Fruit fly (Drosophila melanogaster) ovary, adult (tissue): ENCODE results near the gene Gal.

ENCODE experiments used
- CG17801 ChIP-seq: fragments of 200-800 bp; optimal IDR thresholded peaks from 2 replicates; lab custom pipeline; 2019; ENCODE audit warnings: missing biosample characterization, mild to moderate bottlenecking, missing genetic modification characterization, moderate library complexity; ENCODE audit not compliant: partially characterized antibody

Gene Gal

DNA sequence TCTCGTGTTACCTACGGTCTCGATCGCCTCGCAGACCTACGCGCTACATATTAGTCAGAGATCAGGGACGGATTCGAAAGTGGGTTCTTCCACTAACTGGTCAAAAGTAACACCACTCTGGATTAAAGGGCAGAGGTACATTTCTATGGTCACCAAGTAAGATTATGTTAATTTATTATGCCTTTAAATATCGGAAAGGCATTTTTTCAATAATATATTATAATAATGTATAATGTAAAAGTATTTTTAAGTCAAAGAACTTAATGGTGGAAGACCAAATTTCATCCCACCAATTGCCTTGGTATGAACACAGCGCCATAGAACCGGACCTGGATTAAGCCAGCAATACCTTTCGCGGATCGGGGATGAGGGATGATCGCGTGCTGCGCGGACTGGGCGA, 16.2 kb upstream of the Gal start:
- TF ChIP-seq CG17801 = no peak

DNA sequence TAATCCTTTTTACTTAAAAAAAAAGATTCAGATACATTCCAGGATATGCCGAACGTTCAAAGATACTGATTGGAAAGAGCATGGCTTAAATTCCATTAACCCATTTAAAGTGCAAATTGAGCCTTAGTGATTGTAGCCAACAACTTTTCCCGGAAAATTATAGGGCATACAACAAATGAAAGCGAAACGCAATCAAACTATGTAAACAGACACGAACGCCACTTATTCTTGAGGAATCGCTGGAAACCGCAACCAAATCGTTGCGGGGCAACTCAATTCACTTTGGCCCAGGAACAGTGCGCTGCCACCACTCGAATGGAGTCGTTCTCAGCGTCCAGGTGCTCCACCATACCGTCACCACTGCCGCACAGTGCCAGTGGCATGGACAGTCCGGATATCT, 13.9 kb upstream of the Gal start, which contains the start of gene CG13996:
TSS of gene CG13996 (plus strand) at position 301 of the 400 bp plus-strand sequence.
- TF ChIP-seq CG17801 = no peak

DNA sequence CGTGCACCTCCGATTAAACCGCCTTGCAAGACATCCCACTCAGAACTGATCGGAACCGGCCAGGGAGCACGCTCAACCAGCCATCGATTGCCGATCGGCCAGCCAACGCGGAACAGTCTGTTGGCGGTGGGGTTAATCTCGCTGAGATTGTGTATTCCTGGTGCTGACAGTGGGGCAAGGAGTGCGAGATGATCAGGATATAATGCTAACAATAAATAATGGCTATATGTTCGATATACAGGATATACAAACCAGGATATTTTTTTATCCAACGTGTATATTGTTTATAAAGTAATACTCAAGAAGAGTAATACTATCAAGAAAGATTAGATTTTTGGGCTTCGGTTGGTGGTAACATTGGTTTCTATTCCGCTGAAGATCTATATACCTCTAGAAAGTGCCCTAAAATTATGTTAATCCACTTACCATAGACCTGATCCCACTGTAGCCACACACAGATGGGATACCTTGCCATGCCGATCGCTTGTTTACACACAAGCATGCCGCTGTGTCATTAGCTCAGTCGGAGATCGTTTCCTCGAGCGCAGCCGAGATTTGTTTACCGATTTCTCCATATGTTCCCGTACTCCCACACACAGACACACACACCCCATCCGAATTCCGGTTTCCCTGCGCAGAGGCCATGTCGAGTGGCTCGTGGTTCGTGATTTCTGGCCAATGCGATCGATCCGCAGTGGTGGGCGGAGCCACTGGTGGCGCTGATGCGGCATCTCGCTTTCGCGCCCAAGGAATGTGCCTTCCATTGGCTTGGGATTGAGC, 12.9 kb upstream of the Gal start, which contains the start of gene H2.0:
TSS of gene H2.0 (minus strand) at position 51 of the 780 bp plus-strand sequence.
- TF ChIP-seq CG17801 = no peak

DNA sequence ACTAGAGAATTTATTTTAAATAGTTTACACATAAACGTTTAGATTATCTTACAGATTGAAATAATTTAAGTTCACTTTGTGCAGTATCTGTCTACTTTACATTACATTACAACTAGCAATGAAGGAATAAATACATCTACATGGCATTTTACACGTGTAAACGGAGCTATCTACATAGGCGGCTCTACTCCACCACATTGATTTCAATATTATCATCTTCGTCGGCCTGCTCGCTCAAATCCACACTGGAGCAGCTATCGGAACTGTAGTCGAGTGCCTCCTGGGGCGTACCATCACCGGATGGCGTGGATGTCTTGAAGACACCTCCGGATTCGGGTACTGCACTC, 6.4 kb upstream of the Gal start:
- TF ChIP-seq CG17801 = no peak

DNA sequence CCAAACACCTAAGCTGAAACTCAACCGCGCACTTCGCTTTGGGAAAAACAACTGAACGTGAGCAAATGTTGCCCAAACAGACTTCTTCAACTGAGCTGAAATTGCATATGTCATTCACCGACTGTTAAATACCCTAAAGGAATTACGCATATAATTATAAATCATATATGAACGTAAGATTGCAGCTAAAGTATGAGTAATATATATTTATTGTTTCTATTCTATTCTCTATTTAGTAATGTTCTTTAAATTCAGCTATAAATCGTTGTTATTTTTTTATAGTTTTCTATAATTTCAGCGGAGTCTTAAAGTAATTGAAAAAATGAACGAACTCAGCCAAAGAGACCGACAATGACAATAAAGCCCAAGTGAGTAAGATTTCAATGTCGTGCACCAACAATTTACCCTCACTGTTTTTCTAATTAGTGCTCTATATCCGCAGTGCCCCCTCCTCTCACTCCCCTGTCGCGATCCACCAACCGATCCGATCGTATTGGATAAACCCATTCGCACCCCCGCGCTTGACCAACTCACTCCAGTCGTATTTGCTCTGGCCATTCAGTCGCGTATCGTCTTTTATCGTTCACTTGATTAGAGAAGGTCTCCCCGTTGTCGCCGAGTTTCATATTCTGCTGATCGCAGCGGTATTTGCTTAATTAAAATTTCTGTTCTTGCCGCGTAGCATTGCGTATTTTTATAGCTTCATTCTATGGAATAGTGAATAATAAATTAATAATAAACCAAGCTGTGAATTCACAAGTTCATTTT, 5.9 kb upstream of the Gal start, which contains the start of gene CG9098:
TSS of gene CG9098 (minus strand) at position 36 of the 768 bp plus-strand sequence.
- TF ChIP-seq CG17801 = peak; percentile 68

DNA sequence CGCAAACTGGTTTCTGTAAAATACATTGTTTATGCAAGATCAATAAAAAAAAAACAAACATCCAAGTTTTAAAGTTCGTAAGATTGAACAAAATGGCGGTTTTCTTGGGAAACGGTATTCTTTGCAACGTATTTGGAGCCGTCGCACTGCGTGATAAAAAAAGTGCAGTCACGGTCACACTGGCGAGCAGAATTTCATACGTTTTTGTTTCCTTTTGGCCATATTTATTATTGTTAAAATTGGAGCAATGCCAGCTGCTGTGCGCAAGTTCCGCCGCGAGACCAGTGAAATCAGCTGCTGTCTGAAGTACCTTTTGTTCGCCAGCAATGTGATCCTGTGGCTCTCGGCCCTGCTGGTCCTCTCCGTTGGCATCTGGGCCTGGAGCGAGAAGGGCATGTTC, 6.6 kb downstream of the Gal start, which contains the start of gene Tsp26A:
TSS of gene Tsp26A (plus strand) at position 164 of the 400 bp plus-strand sequence.
- no peak for TF ChIP-seq CG17801

DNA sequence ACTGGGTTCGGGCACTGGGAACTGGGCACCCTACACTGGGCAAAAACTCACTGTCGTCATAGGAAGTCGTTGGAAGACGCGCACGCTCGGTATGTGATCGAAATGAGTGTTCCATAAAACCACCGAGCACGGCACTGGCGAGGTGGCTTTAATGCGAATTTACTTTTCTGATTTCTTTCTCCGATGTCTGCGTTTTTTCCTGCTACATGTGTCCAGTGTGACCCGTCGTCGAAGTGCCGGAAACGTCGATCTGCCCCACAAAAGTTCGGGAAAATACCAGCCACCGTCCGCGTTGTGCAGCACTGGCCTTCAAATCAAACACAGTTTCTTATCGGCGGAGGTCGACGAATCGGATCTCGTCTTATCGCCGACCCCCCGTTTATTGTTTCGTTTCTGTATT, 7.4 kb downstream of the Gal start, which contains the start of gene Kdm5:
TSS of gene Kdm5 (minus strand) at position 255 of the 400 bp plus-strand sequence.
- peak; percentile 22 for TF ChIP-seq CG17801

DNA sequence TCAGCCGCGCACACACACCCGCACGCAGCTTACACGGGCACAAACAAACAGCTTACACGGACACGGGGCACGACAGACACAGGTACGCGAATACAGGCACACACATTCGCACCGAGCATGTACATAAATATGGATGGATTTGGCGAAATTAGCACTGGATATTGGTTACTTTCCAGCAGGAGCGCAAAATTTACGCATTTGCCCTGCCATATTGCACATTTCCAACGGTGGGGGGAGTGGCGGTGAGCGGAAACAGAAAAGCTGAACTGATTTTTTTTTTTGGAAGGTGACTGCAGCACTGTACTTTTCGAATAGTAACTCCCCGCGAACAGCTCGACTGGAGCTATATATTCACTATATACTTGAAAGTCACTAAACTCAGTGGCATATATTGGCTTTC, 8.2 kb downstream of the Gal start:
- no peak for TF ChIP-seq CG17801

DNA sequence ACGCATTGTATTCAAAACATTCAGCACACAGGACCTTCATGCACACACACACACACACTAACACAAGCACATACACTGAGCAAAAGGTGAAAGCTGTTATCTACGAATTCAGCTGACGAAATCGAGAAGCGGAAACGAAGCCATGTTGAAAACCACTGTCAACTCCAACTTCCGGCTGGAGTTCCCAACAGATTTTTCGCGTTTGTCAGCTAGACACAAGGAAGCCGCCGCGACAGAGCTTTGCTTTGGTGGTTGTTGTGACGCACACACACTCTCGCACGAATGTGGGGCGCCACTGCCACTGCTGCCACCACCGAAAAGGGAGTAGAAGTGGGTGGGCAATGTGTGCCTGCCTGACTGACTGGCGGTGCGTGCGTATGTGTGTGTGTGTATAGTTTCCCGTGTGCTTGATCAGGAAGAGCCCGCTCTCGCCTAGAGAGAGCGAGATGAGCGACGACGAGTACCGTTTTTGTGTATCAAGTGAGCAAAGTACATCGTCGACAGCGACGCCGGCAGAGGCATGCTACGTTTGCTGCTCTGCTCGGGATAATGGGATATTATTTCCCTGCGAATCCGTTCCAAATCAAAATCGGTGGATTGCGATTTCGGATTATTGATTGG, 8.9 kb downstream of the Gal start:
- no peak for TF ChIP-seq CG17801

DNA sequence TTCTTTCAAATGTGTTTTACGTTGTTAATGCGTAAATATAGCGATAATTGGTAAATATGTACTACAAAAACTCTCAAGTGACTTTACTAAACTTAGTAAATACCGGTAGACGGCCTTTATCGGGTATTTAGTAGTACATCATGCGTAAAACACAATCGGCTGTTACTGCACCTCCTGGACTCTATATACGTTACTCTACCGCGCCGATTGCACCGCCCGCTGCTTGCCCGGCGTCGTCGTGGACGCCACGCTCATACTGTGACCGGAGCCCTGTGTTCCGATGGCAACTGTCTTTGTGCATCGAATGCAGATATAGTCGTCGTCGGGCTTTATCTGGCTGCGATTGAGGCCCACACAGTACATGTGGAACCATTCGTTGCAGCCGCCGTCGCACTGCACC, 16.2 kb downstream of the Gal start:
- TF ChIP-seq CG17801 = no peak

DNA sequence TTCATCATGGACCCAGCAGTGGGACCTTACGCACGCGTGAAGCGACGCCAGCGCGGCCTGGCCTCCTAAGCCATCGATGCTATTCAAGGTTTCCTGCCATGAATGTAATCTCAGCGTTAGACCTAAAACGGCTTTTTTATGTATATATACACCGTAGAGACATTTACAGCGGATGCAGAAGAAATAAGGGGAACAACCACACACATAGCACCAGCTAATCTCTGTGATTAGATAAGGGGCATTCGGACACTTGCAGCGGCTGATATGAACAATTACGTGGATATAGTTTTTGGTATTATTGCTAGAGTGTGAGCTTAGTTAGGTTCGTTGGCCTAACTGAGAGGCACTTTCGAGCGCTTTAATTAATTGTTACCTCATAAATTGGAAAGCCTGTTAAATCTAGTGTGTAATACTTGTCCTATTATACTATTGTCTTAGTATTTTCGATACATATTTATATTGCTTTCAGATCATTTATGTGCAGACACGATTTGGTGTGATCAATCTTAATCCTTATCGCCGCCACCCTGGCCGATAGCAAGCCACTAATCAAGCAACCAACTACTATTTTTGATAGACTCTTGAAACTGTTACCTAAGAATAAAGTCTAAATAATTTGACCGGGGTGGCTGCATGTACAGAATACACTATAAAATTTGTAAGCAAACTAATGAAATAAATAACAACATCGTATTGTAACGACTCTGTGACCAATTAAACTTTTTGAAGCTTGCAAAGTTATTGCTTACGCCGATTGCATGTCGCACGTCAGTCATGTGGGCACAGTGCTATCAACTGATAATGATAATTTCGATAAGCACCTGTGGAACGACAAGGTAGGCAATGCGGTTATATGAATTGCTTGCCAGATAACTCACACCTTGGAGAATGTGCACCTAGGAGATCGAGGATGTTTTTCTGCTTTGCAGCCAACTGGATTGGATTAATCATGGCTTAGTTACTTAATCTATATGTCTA, 18.2 kb downstream of the Gal start:
- TF ChIP-seq CG17801 = no peak

DNA sequence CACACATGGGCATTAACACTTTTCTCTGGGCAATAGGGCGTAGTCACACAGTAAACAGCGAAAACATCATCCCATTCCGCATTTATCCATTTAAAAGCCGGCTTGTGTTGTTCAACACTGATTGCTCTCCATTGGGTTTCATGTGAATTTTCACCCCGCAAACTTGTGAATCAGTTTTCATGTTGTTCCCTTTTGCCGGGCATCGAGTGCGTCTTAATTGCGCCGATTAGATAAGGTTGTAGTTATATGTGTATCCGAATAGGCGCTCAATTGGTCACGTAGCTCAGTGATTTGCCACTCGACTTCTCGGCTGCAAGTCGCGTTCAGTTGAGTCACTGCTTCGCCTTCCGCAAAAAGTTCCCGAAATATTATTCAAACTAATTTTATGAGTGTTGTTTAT, 19.7 kb downstream of the Gal start:
- TF ChIP-seq CG17801 = no peak

DNA sequence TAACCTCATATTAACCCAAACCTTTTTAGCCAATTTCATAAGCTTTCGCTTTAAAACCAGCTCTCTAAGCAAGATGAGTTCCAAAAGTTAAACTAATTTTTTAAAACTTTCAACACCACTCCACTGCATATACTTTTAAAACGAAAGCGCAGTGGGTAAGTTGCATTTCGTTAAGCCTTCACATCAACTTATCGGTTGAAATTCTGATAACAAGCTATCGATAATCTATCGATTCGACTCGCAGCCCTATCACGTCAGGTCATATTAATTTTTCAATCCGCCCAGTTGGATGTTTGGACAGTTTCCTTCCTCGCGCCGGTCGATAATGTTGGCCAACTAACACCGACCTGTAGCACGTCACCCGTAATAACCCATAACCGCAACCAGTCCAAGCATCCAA, 20.5 kb downstream of the Gal start, which contains the start of gene ifc:
TSS of gene ifc (plus strand) at position 255 of the 400 bp plus-strand sequence.
- TF ChIP-seq CG17801 = peak; percentile 63

DNA sequence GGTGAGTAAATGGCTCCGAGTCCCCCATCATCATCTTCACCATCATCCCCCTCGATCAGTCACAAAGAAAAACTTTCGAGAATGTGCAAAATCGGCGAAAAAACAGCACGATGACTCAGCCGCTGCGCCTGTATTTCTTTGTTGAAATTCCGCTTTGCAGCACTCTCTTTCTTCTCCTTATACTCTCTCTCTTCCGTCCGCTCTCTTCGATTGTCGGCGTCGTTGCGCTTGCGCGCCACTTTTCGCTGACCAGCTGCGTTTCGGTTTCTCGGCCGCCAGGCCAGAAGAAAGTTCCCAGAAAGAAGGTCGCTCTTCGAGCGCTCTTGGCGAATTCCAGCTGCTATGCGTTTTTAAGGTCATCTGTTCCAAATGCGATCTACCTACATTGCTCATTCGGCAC, 23.4 kb downstream of the Gal start:
- TF ChIP-seq CG17801 = no peak

DNA sequence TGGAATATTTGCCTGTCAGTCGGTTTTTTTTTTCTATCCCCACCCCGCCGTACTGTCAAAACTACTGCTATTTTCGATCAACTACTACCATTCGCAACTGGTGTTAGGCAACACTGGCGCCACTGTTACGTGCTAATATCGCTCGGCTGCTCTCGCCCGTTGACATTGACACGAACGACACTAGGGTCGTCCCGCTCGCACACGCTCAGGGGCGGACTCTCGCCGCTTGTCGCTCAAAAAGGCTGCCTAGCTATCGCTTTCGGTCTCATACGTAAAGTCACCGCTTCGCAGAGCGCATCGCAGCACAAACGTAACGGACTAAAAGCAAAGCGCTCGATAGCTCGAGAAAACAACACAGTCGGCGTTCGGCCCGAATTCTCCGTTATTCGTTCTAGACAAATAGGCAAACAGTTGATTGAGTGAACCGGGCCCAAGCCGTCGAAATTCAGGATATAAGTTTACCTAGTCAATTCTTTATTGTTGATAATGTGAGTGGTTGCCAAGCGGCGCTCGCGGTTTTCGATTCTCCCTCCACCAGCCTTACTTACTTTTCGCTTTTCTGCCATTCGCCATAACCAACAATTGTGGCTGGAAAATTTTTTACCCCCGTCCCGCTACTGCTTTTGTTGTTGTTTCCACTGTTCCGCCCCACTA, 24.2 kb downstream of the Gal start:
- peak; percentile 64 for TF ChIP-seq CG17801
